Worm (Caenorhabditis elegans) whole organism, young adult: ENCODE results near the gene ram-5.

ENCODE experiments used
- B0019.2 ChIP-seq: fragments of 200-800 bp; sonication (Bioruptor generic); conservative IDR thresholded peaks from 2 replicates; pipeline ENCODE4 v1.3.6; 2022; ENCODE audit warnings: missing genetic modification reagents, missing genetic modification characterization, missing compliant biosample characterization
- B0336.3 ChIP-seq: fragments of 200-800 bp; sonication (Bioruptor generic); IDR thresholded peaks from 2 replicates; pipeline ENCODE4 v1.3.6; 2022; ENCODE audit warnings: missing genetic modification characterization, missing compliant biosample characterization
- D2030.7 ChIP-seq: fragments of 200-800 bp; sonication (Bioruptor generic); IDR thresholded peaks from 2 replicates; pipeline ENCODE4 v1.3.6; 2022; ENCODE audit warnings: missing genetic modification reagents, missing genetic modification characterization, missing compliant biosample characterization
- F10E7.11 ChIP-seq: sonication (generic microtip); optimal IDR thresholded peaks from 2 replicates; lab custom pipeline; 2017; ENCODE audit warnings: mild to moderate bottlenecking, missing genetic modification characterization, moderate library complexity, missing compliant biosample characterization
- F23B12.7 ChIP-seq: sonication (generic microtip); optimal IDR thresholded peaks from 2 replicates; lab custom pipeline; 2017; ENCODE audit warnings: missing genetic modification characterization, mild to moderate bottlenecking, missing compliant biosample characterization, antibody characterized with exemption, moderate library complexity; ENCODE audit not compliant: insufficient read depth
- F37B4.10 ChIP-seq: fragments of 200-800 bp; sonication (Bioruptor generic); IDR thresholded peaks from 2 replicates; pipeline ENCODE4 v1.3.6; 2022; ENCODE audit warnings: missing genetic modification characterization, missing compliant biosample characterization
- F52B5.7 ChIP-seq: sonication (generic microtip); optimal IDR thresholded peaks from 2 replicates; lab custom pipeline; 2016; ENCODE audit warnings: mild to moderate bottlenecking, missing genetic modification characterization, missing compliant biosample characterization
- F55B11.4 ChIP-seq: sonication (generic microtip); optimal IDR thresholded peaks from 2 replicates; lab custom pipeline; 2016; ENCODE audit warnings: missing compliant biosample characterization, missing genetic modification characterization, borderline replicate concordance; ENCODE audit not compliant: insufficient read depth
- F57A8.1 ChIP-seq: fragments of 200-800 bp; sonication (Bioruptor generic); optimal IDR thresholded peaks from 2 replicates; lab custom pipeline; 2018; ENCODE audit warnings: mild to moderate bottlenecking, missing genetic modification characterization, moderate library complexity, missing compliant biosample characterization
- K12H6.12 ChIP-seq: fragments of 200-800 bp; sonication (Bioruptor generic); optimal IDR thresholded peaks from 2 replicates; lab custom pipeline; 2018; ENCODE audit warnings: mild to moderate bottlenecking, missing genetic modification characterization, missing compliant biosample characterization
- T07F8.4 ChIP-seq: sonication (generic microtip); optimal IDR thresholded peaks from 2 replicates; lab custom pipeline; 2016; ENCODE audit warnings: mild to moderate bottlenecking, missing genetic modification characterization, moderate library complexity, missing compliant biosample characterization
- T26A5.8 ChIP-seq: sonication (generic microtip); optimal IDR thresholded peaks from 2 replicates; lab custom pipeline; 2016; ENCODE audit warnings: missing genetic modification characterization, missing compliant biosample characterization
- Y53F4B.3 ChIP-seq: fragments of 200-800 bp; sonication (Bioruptor generic); IDR thresholded peaks from 2 replicates; pipeline ENCODE4 v1.3.6; 2022; ENCODE audit warnings: missing genetic modification reagents, missing genetic modification characterization, missing compliant biosample characterization
- aptf-2 ChIP-seq: fragments of 200-800 bp; sonication (Bioruptor generic); conservative IDR thresholded peaks from 2 replicates; pipeline ENCODE4 v1.3.6; 2022; ENCODE audit warnings: missing genetic modification reagents, missing genetic modification characterization, missing compliant biosample characterization
- bed-1 ChIP-seq: fragments of 200-800 bp; sonication (Bioruptor generic); IDR thresholded peaks from 2 replicates; pipeline ENCODE4 v1.3.6; 2022; ENCODE audit warnings: missing genetic modification reagents, missing genetic modification characterization, missing compliant biosample characterization
- ccch-3 ChIP-seq: fragments of 200-800 bp; sonication (Bioruptor generic); optimal IDR thresholded peaks from 2 replicates; lab custom pipeline; 2018; ENCODE audit warnings: mild to moderate bottlenecking, missing genetic modification characterization, missing compliant biosample characterization
- ceh-58 ChIP-seq: fragments of 200-800 bp; sonication (Bioruptor generic); IDR thresholded peaks from 2 replicates; pipeline ENCODE4 v1.3.6; 2022; ENCODE audit warnings: missing genetic modification characterization, missing compliant biosample characterization
- ekl-4 ChIP-seq: fragments of 200-800 bp; sonication (Bioruptor generic); IDR thresholded peaks from 2 replicates; pipeline ENCODE4 v1.3.6; 2022; ENCODE audit warnings: missing genetic modification reagents, missing genetic modification characterization, missing compliant biosample characterization
- ets-4 ChIP-seq: fragments of 200-800 bp; sonication (Bioruptor generic); optimal IDR thresholded peaks from 2 replicates; lab custom pipeline; 2018; ENCODE audit warnings: mild to moderate bottlenecking, missing genetic modification characterization, missing compliant biosample characterization
- fkh-3 ChIP-seq: sonication (generic microtip); optimal IDR thresholded peaks from 2 replicates; lab custom pipeline; 2016; ENCODE audit warnings: mild to moderate bottlenecking, missing genetic modification characterization, missing compliant biosample characterization
- gei-17 ChIP-seq: fragments of 200-800 bp; sonication (Bioruptor generic); optimal IDR thresholded peaks from 2 replicates; lab custom pipeline; 2018; ENCODE audit warnings: mild to moderate bottlenecking, missing genetic modification characterization, missing compliant biosample characterization
- hmg-1.2 ChIP-seq: fragments of 200-800 bp; sonication (Bioruptor generic); IDR thresholded peaks from 2 replicates; pipeline ENCODE4 v1.3.6; 2022; ENCODE audit warnings: missing genetic modification reagents, missing genetic modification characterization, missing compliant biosample characterization
- hrde-1 ChIP-seq: sonication (generic microtip); optimal IDR thresholded peaks from 2 replicates; lab custom pipeline; 2016; ENCODE audit warnings: missing genetic modification characterization, mild to moderate bottlenecking, missing compliant biosample characterization, moderate library complexity, missing genotype, missing genetic modification reagents, borderline replicate concordance
- let-526 ChIP-seq: fragments of 200-800 bp; sonication (Bioruptor generic); IDR thresholded peaks from 2 replicates; pipeline ENCODE4 v1.3.6; 2022; ENCODE audit warnings: missing genetic modification reagents, missing genetic modification characterization, missing compliant biosample characterization
- let-607 ChIP-seq, 2 experiments: fragments of 200-800 bp in 1 of 2; sonication (Bioruptor generic) in 1 of 2; sonication (generic microtip) in 1 of 2; optimal IDR thresholded peaks; 2 replicates each; lab custom pipeline; 2016 to 2018; ENCODE audit warnings: mild to moderate bottlenecking in 2 of 2, missing compliant biosample characterization in 2 of 2, missing genetic modification characterization in 2 of 2, moderate library complexity in 2 of 2, missing genotype in 1 of 2
- lin-26 ChIP-seq: fragments of 200-800 bp; sonication (Bioruptor generic); IDR thresholded peaks from 2 replicates; pipeline ENCODE4 v1.3.6; 2022; ENCODE audit warnings: missing genetic modification reagents, missing genetic modification characterization, missing compliant biosample characterization
- madf-8 ChIP-seq: fragments of 200-800 bp; sonication (Bioruptor generic); conservative IDR thresholded peaks from 2 replicates; pipeline ENCODE4 v1.3.6; 2022; ENCODE audit warnings: missing genetic modification reagents, missing genetic modification characterization, missing compliant biosample characterization
- nfya-2 ChIP-seq: fragments of 200-800 bp; sonication (Bioruptor generic); IDR thresholded peaks from 2 replicates; pipeline ENCODE4 v1.3.6; 2022; ENCODE audit warnings: missing genetic modification reagents, missing genetic modification characterization, missing compliant biosample characterization
- nhr-120 ChIP-seq: fragments of 200-800 bp; sonication (Bioruptor generic); IDR thresholded peaks from 2 replicates; pipeline ENCODE4 v1.3.6; 2022; ENCODE audit warnings: missing genetic modification characterization, missing compliant biosample characterization
- nhr-80 ChIP-seq: sonication (generic microtip); optimal IDR thresholded peaks from 2 replicates; lab custom pipeline; 2016; ENCODE audit warnings: missing genetic modification characterization, missing compliant biosample characterization
- rcor-1 ChIP-seq: fragments of 200-800 bp; sonication (Bioruptor generic); IDR thresholded peaks from 2 replicates; pipeline ENCODE4 v1.3.6; 2022; ENCODE audit warnings: missing genetic modification reagents, missing genetic modification characterization, missing compliant biosample characterization
- repo-1 ChIP-seq: sonication (generic microtip); optimal IDR thresholded peaks from 2 replicates; lab custom pipeline; 2017; ENCODE audit warnings: mild to moderate bottlenecking, missing genetic modification characterization, missing compliant biosample characterization
- snpc-4 ChIP-seq, 5 experiments: fragments of 150-350 bp in 1 of 5; sonication (generic microtip) in 4 of 5; optimal IDR thresholded peaks; 2 replicates each; lab custom pipeline; 2014 to 2018; ENCODE audit warnings: missing genetic modification characterization in 5 of 5, missing biosample characterization in 3 of 5, antibody characterized with exemption in 2 of 5, mild to moderate bottlenecking in 2 of 5, missing compliant biosample characterization in 2 of 5, missing genotype in 2 of 5, moderate library complexity in 2 of 5, missing genetic modification reagents in 1 of 5
- tbx-9 ChIP-seq: sonication (generic microtip); optimal IDR thresholded peaks from 2 replicates; lab custom pipeline; 2016; ENCODE audit warnings: borderline replicate concordance, missing genetic modification characterization, inconsistent platforms, missing compliant biosample characterization
- xnd-1 ChIP-seq: sonication (generic microtip); optimal IDR thresholded peaks from 2 replicates; lab custom pipeline; 2016; ENCODE audit warnings: missing genotype, missing genetic modification reagents, missing genetic modification characterization, missing compliant biosample characterization
- zfh-2 ChIP-seq: fragments of 200-800 bp; sonication (Bioruptor generic); conservative IDR thresholded peaks from 2 replicates; pipeline ENCODE4 v1.3.6; 2022; ENCODE audit warnings: missing genetic modification reagents, missing genetic modification characterization, missing compliant biosample characterization
- zim-3 ChIP-seq: sonication (generic microtip); optimal IDR thresholded peaks from 2 replicates; lab custom pipeline; 2017; ENCODE audit warnings: mild to moderate bottlenecking, missing genetic modification characterization, moderate library complexity, missing compliant biosample characterization
- ztf-22 ChIP-seq: fragments of 200-800 bp; sonication (Bioruptor generic); optimal IDR thresholded peaks from 2 replicates; lab custom pipeline; 2018; ENCODE audit warnings: mild to moderate bottlenecking, missing genetic modification characterization, moderate library complexity, missing compliant biosample characterization

The ram-5 gene

DNA sequence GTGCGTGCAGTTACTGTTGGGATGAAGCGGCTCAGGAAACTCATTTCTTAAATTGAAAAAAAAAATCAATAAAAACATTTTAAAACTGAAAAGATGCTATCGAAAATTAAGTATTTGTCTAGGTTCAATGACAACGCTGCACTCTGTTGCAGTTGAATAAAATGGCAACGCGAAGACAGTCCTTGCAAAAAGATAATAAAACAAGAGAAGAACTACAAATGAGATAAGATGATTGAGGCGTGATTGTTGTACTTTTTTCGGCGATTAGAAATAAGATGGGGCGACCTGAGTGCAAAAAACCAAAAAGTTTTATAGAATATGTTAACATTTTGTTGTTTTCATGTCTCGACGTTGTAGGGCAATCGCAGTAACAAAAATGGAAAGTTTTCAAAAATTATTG is 34.9 kb upstream of the ram-5 start, which contains the start of gene gcsh-1:
Gene gcsh-1 (minus strand): TSS at position 46 of the 400 bp plus-strand sequence.
- TF ChIP-seq nhr-80, result peak; percentile 66
- TF ChIP-seq F37B4.10 (GFP tag; lab: Robert Waterston, UW), result no peak

ce11 chrX:14516560-14516959 is 33.4 kb upstream of the ram-5 start, which contains the start of gene D1025.10:
Gene D1025.10 (plus strand): TSS chrX:14516860.
- TF ChIP-seq hrde-1 (tag; lab: Kevin White, UChicago), result no peak
- no peak for TF ChIP-seq nhr-120
- TF ChIP-seq ccch-3 (GFP tag; lab: Kevin White, UChicago), result no peak
- peak; percentile 20 for TF ChIP-seq nhr-80

DNA sequence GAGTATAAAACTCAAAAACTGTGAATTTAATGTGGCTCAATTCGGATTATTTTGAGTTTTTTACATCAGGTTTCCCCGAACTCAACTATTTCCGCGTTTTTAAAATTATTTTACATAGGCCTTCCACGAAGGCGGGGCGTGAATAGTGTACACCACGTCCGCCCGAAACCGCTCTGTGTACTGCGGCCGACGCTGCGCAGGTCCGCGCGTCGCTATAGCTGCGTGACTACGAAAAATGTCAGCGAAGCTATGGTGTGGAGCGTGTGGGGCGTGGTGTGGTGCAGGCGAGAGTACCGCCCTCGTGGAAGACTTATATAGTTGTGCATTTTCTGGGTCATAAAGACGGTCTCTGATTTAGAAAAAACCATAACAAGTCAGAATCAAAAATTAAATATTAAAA is 32.1 kb upstream of the ram-5 start:
- TF ChIP-seq F55B11.4 (tag; lab: Kevin White, UChicago) (no peak), zfh-2 (GFP tag; lab: Robert Waterston, UW) (peak; percentile 60; the same call in 1 of the 2 replicates), ets-4 (GFP tag; lab: Kevin White, UChicago) (no peak), fkh-3 (tag; lab: Kevin White, UChicago) (no peak), T26A5.8 (no peak), hmg-1.2 (GFP tag; lab: Robert Waterston, UW) (no peak), aptf-2 (GFP tag; lab: Robert Waterston, UW) (no peak), T07F8.4 (no peak), snpc-4 (GFP tag; optimal IDR thresholded peaks at IDR 0.05; lab: Kevin White, UChicago) (no peak), snpc-4 (tag; optimal IDR thresholded peaks at IDR 0.05; lab: Kevin White, UChicago) (peak in 2 of 4 experiments; percentile 41 to 66), let-526 (GFP tag; lab: Robert Waterston, UW) (no peak), lin-26 (GFP tag; lab: Robert Waterston, UW) (no peak), let-607 (tag; optimal IDR thresholded peaks at IDR 0.05; lab: Kevin White, UChicago) (no peak), nfya-2 (GFP tag; lab: Robert Waterston, UW) (no peak), ceh-58 (GFP tag; lab: Robert Waterston, UW) (no peak), F52B5.7 (tag; lab: Kevin White, UChicago) (no peak), ekl-4 (GFP tag; lab: Robert Waterston, UW) (no peak), B0336.3 (GFP tag; lab: Robert Waterston, UW) (no peak)
- TF ChIP-seq, all 124 proteins: peak for 2

- no peak for TF ChIP-seq D2030.7 (GFP tag; lab: Robert Waterston, UW)
- no peak for TF ChIP-seq tbx-9 (tag; lab: Kevin White, UChicago)
- TF ChIP-seq F23B12.7 (tag; lab: Kevin White, UChicago), result no peak
- no peak for TF ChIP-seq F57A8.1
- TF ChIP-seq F10E7.11 (tag; lab: Kevin White, UChicago), result no peak
- no peak for TF ChIP-seq repo-1
- TF ChIP-seq gei-17 (GFP tag; lab: Kevin White, UChicago), result no peak
- TF ChIP-seq rcor-1 (GFP tag; lab: Robert Waterston, UW), result no peak
- no peak for TF ChIP-seq zim-3
- no peak for TF ChIP-seq fkh-3 (tag; lab: Kevin White, UChicago)
- no peak for TF ChIP-seq madf-8
- TF ChIP-seq aptf-2 (GFP tag; lab: Robert Waterston, UW), result no peak
- no peak for TF ChIP-seq ztf-22 (GFP tag; lab: Kevin White, UChicago)
- no peak for TF ChIP-seq B0019.2
- no peak for TF ChIP-seq ets-4 (GFP tag; lab: Kevin White, UChicago)
- TF ChIP-seq xnd-1 (tag; lab: Kevin White, UChicago), result no peak
- TF ChIP-seq K12H6.12, result no peak
- no peak for TF ChIP-seq Y53F4B.3
- TF ChIP-seq bed-1 (GFP tag; lab: Robert Waterston, UW), result no peak
- TF ChIP-seq ceh-58 (GFP tag; lab: Robert Waterston, UW), result no peak
Measured at ce11 chrX:14520463-14520862, 29.5 kb upstream of the ram-5 start, which contains the start of gene D1025.1. Gene D1025.1 (plus strand): TSS chrX:14520763.
